Worm (Caenorhabditis elegans) whole organism, L4 larva: ENCODE results near the gene sth-1.

Experiments
- Y48G9A.11 ChIP-seq: fragments of 200-800 bp; sonication (Bioruptor generic); IDR thresholded peaks from 2 replicates; pipeline ENCODE4 v1.3.6; 2022; ENCODE audit warnings: missing genetic modification reagents, missing genetic modification characterization, missing compliant biosample characterization
- ama-1 ChIP-seq: fragments of 150-350 bp; optimal IDR thresholded peaks from 2 replicates; lab custom pipeline; 2014; ENCODE audit warnings: inconsistent platforms, mixed read lengths
- daf-12 ChIP-seq: fragments of 150-350 bp; optimal IDR thresholded peaks from 2 replicates; lab custom pipeline; 2014; ENCODE audit warnings: missing biosample characterization, missing genetic modification reagents, missing genetic modification characterization
- daf-19 ChIP-seq: fragments of 200-800 bp; sonication (Bioruptor generic); conservative IDR thresholded peaks from 2 replicates; pipeline ENCODE4 v1.3.6; 2022; ENCODE audit warnings: missing genetic modification characterization, missing compliant biosample characterization
- nhr-48 ChIP-seq: sonication (generic microtip); optimal IDR thresholded peaks from 2 replicates; lab custom pipeline; 2016; ENCODE audit warnings: mild to moderate bottlenecking, missing genetic modification characterization, missing compliant biosample characterization
- pqm-1 ChIP-seq: sonication (generic microtip); optimal IDR thresholded peaks from 2 replicates; lab custom pipeline; 2017; ENCODE audit warnings: missing biosample characterization, missing genetic modification characterization
- sdz-12 ChIP-seq: fragments of 200-800 bp; sonication (Bioruptor generic); optimal IDR thresholded peaks from 2 replicates; lab custom pipeline; 2018; ENCODE audit warnings: mild to moderate bottlenecking, missing genetic modification characterization, missing compliant biosample characterization
- snpc-4 ChIP-seq: fragments of 150-350 bp; optimal IDR thresholded peaks from 2 replicates; lab custom pipeline; 2014; ENCODE audit warnings: missing biosample characterization, missing genetic modification characterization

DNA sequence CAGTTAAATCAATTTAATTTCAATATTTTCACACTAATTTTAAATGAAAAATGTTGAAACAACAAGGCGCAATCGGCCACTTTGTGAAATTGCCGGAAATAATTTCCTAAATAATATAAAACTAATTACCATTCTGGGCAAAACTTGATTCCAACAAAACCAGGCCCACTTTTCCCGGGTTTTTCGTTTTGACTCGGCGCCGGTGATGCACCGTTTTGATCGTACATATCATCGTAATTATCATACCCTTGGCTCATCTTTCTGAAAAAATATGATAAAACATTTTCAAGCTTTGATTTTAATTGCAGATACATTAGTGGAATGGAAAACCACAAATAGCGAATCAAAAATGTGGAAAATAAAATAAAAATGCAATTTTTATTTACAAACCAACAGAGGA is 39.9 kb upstream of the sth-1 start, which contains the start of gene rpb-9:
- TF ChIP-seq ama-1 (lab: Kevin White, UChicago), result peak; percentile 57
- no peak for TF ChIP-seq Y48G9A.11
- no peak for TF ChIP-seq snpc-4
- no peak for TF ChIP-seq sdz-12 (GFP tag; lab: Kevin White, UChicago)
- TF ChIP-seq daf-19 (GFP tag; lab: Robert Waterston, UW), result no peak
- TF ChIP-seq pqm-1 (tag; lab: Kevin White, UChicago), result no peak
- TF ChIP-seq nhr-48 (tag; lab: Kevin White, UChicago), result no peak
- TF ChIP-seq daf-12 (tag; lab: Kevin White, UChicago), result no peak
